Fruit fly (Drosophila melanogaster) whole organism, prepupa: ENCODE measurements around the gene CG8562.

Source experiments
- Blimp-1 ChIP-seq: fragments of 200-800 bp; sonication (Bioruptor generic); optimal IDR thresholded peaks from 3 replicates; lab custom pipeline; 2017; ENCODE audit warnings: missing biosample characterization, missing genetic modification characterization, mild to moderate bottlenecking, moderate library complexity, missing genetic modification reagents
- CG6163 ChIP-seq: fragments of 200-800 bp; sonication (Bioruptor generic); IDR thresholded peaks from 3 replicates; pipeline ENCODE4 v1.3.6; 2022; ENCODE audit warnings: missing biosample characterization, missing genetic modification characterization
- CG8632 ChIP-seq: fragments of 200-800 bp; sonication (Bioruptor generic); optimal IDR thresholded peaks from 3 replicates; lab custom pipeline; 2016; ENCODE audit warnings: missing biosample characterization, missing genetic modification characterization
- Ets96B ChIP-seq: fragments of 200-800 bp; optimal IDR thresholded peaks from 2 replicates; lab custom pipeline; 2019; ENCODE audit warnings: missing biosample characterization, mild to moderate bottlenecking, missing genetic modification characterization, moderate library complexity
- Gug ChIP-seq: fragments of 200-800 bp; sonication (Bioruptor generic); IDR thresholded peaks from 2 replicates; pipeline ENCODE4 v1.3.6; 2022; ENCODE audit warnings: missing biosample characterization, missing genetic modification characterization
- dsx ChIP-seq: fragments of 200-800 bp; optimal IDR thresholded peaks from 3 replicates; lab custom pipeline; 2019; ENCODE audit warnings: missing biosample characterization, mild to moderate bottlenecking, missing genetic modification characterization, moderate library complexity; ENCODE audit not compliant: poor library complexity, severe bottlenecking

DNA sequence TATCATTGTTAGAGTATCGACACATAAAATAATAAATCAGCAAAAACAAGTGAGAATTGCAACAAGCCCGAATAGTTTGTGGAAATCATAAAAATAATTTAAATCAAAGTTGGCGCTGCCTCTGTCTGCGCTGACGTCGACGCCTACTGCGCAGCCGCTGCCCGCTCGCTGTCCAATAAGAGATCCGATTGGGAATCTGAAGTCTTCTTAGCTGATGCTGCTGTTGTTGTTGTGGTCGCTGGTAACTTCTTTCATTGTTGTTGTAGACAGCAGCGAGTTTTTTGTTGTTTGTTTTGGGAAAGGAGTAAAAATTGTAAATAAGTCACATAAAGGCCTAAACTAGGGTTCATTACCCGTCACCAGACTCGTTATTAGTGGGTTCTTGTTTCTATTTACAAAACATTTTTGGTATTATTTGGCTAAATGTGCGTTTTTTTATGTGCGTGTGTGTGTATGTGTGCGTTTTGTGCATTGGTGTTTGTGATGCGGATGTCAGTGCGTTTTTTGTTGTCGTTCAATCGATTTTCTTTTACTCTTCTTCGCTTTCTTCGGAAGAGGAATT is 33.3 kb upstream of the CG8562 start:
- TF ChIP-seq Gug (GFP tag; lab: Robert Waterston, UW) = no peak
- TF ChIP-seq Ets96B (tag; lab: Kevin White, UChicago) = no peak
- no peak for TF ChIP-seq CG6163
- no peak for TF ChIP-seq dsx (GFP tag; lab: Kevin White, UChicago)
- no peak for TF ChIP-seq CG8632 (GFP tag; lab: Kevin White, UChicago)
- no peak for TF ChIP-seq Blimp-1 (GFP tag; lab: Kevin White, UChicago)
